Fruit fly (Drosophila melanogaster) whole organism, embryonic: ENCODE measurements around the gene zye.

Experiments used
- ATbp ChIP-seq: fragments of 200-800 bp; sonication (Bioruptor generic); optimal IDR thresholded peaks from 2 replicates; lab custom pipeline; 2017; ENCODE audit warnings: missing biosample characterization, mild to moderate bottlenecking, missing genetic modification characterization, missing genetic modification reagents
- C15 ChIP-seq: fragments of 200-800 bp; sonication (Bioruptor generic); IDR thresholded peaks from 3 replicates; pipeline ENCODE4 v1.3.6; 2022; ENCODE audit warnings: missing biosample characterization, missing genetic modification characterization
- CG10366 ChIP-seq: fragments of 200-800 bp; sonication (Bioruptor generic); IDR thresholded peaks from 2 replicates; pipeline ENCODE4 v1.3.6; 2022; ENCODE audit warnings: missing biosample characterization, missing genetic modification characterization
- CG10959 ChIP-seq: fragments of 200-800 bp; sonication (Bioruptor generic); IDR thresholded peaks from 2 replicates; pipeline ENCODE4 v1.3.6; 2022; ENCODE audit warnings: missing biosample characterization, missing genetic modification characterization
- CG12769 ChIP-seq: fragments of 200-800 bp; sonication (Bioruptor generic); optimal IDR thresholded peaks from 2 replicates; lab custom pipeline; 2019; ENCODE audit warnings: missing biosample characterization, mild to moderate bottlenecking, missing genetic modification characterization, moderate library complexity
- CG15514 ChIP-seq: fragments of 200-800 bp; sonication (Bioruptor generic); optimal IDR thresholded peaks from 3 replicates; lab custom pipeline; 2017; ENCODE audit warnings: missing biosample characterization, missing genetic modification characterization, mild to moderate bottlenecking, moderate library complexity, missing genetic modification reagents
- CG16815 ChIP-seq: fragments of 200-800 bp; sonication (Bioruptor generic); optimal IDR thresholded peaks from 3 replicates; lab custom pipeline; 2017; ENCODE audit warnings: missing biosample characterization, mild to moderate bottlenecking, missing genetic modification characterization
- CG17361 ChIP-seq: fragments of 200-800 bp; sonication (Bioruptor generic); IDR thresholded peaks from 3 replicates; pipeline ENCODE4 v1.3.6; 2022; ENCODE audit warnings: missing biosample characterization, missing genetic modification characterization
- CG17829 ChIP-seq: fragments of 200-800 bp; optimal IDR thresholded peaks from 2 replicates; lab custom pipeline; 2019; ENCODE audit warnings: missing biosample characterization, mild to moderate bottlenecking, missing genetic modification characterization, moderate library complexity
- CG1792 ChIP-seq: fragments of 200-800 bp; sonication (Bioruptor generic); optimal IDR thresholded peaks from 2 replicates; lab custom pipeline; 2016; ENCODE audit warnings: missing biosample characterization, missing genetic modification characterization
- CG18764 ChIP-seq: fragments of 200-800 bp; sonication (Bioruptor generic); optimal IDR thresholded peaks from 3 replicates; lab custom pipeline; 2016; ENCODE audit warnings: missing biosample characterization, missing genetic modification characterization
- CG34224 ChIP-seq: fragments of 200-800 bp; sonication (Bioruptor generic); IDR thresholded peaks from 3 replicates; pipeline ENCODE4 v1.3.6; 2022; ENCODE audit warnings: missing biosample characterization, missing genetic modification characterization; ENCODE audit not compliant: partially characterized antibody
- CG4424 ChIP-seq: fragments of 200-800 bp; sonication (Bioruptor generic); optimal IDR thresholded peaks from 3 replicates; lab custom pipeline; 2016; ENCODE audit warnings: missing biosample characterization, missing genetic modification characterization
- CG4617 ChIP-seq: fragments of 200-800 bp; sonication (Bioruptor generic); optimal IDR thresholded peaks from 3 replicates; lab custom pipeline; 2016; ENCODE audit warnings: missing biosample characterization, missing genetic modification characterization, borderline replicate concordance
- CG4707 ChIP-seq: fragments of 200-800 bp; sonication (Bioruptor generic); optimal IDR thresholded peaks from 2 replicates; lab custom pipeline; 2018; ENCODE audit warnings: missing biosample characterization, mild to moderate bottlenecking, missing genetic modification characterization, moderate library complexity
- D19B ChIP-seq: fragments of 200-800 bp; sonication (Bioruptor generic); optimal IDR thresholded peaks from 2 replicates; lab custom pipeline; 2017; ENCODE audit warnings: missing biosample characterization, mild to moderate bottlenecking, missing genetic modification characterization
- Doc2 ChIP-seq: fragments of 200-800 bp; sonication (Bioruptor generic); IDR thresholded peaks from 2 replicates; pipeline ENCODE4 v1.3.6; 2022; ENCODE audit warnings: missing biosample characterization, missing genetic modification characterization
- Dp ChIP-seq: fragments of 200-800 bp; sonication (Bioruptor generic); optimal IDR thresholded peaks from 2 replicates; lab custom pipeline; 2018; ENCODE audit warnings: missing biosample characterization, mild to moderate bottlenecking, missing genetic modification characterization, moderate library complexity
- Ets97D ChIP-seq: fragments of 200-800 bp; sonication (Bioruptor generic); optimal IDR thresholded peaks from 3 replicates; lab custom pipeline; 2016; ENCODE audit warnings: missing biosample characterization, missing genetic modification characterization
- HLH54F ChIP-seq: fragments of 200-800 bp; sonication (Bioruptor generic); optimal IDR thresholded peaks from 3 replicates; lab custom pipeline; 2016; ENCODE audit warnings: missing biosample characterization, missing genetic modification characterization
- HLHmδ ChIP-seq: fragments of 200-800 bp; sonication (Bioruptor generic); optimal IDR thresholded peaks from 2 replicates; lab custom pipeline; 2018; ENCODE audit warnings: missing biosample characterization, mild to moderate bottlenecking, missing genetic modification characterization, moderate library complexity
- Hr78 ChIP-seq, 2 experiments: fragments of 200-800 bp in 1 of 2; fragments of >200 bp in 1 of 2; sonication (Bioruptor generic) in 1 of 2; optimal IDR thresholded peaks; 2 replicates each; lab custom pipeline; 2017 to 2019; ENCODE audit warnings: missing biosample characterization in 2 of 2, missing genetic modification characterization in 2 of 2, mild to moderate bottlenecking in 1 of 2, moderate library complexity in 1 of 2
- Meics ChIP-seq: fragments of 200-800 bp; sonication (Bioruptor generic); optimal IDR thresholded peaks from 2 replicates; lab custom pipeline; 2017; ENCODE audit warnings: missing biosample characterization, mild to moderate bottlenecking, missing genetic modification characterization
- NFAT ChIP-seq: fragments of 200-800 bp; sonication (Bioruptor generic); IDR thresholded peaks from 2 replicates; pipeline ENCODE4 v1.3.6; 2022; ENCODE audit warnings: missing biosample characterization, missing genetic modification characterization
- Nf-YA ChIP-seq: fragments of 200-800 bp; sonication (Bioruptor generic); IDR thresholded peaks from 2 replicates; pipeline ENCODE4 v1.3.6; 2022; ENCODE audit warnings: missing biosample characterization, missing genetic modification characterization
- Opbp ChIP-seq: fragments of 200-800 bp; sonication (Bioruptor generic); IDR thresholded peaks from 3 replicates; pipeline ENCODE4 v1.3.6; 2022; ENCODE audit warnings: missing biosample characterization, missing genetic modification characterization; ENCODE audit not compliant: partially characterized antibody
- Optix ChIP-seq: fragments of 200-800 bp; sonication (Bioruptor generic); IDR thresholded peaks from 3 replicates; pipeline ENCODE4 v1.3.6; 2022; ENCODE audit warnings: missing biosample characterization, missing genetic modification characterization
- Pdp1 ChIP-seq, 2 experiments: fragments of 200-800 bp; sonication (Bioruptor generic); optimal IDR thresholded peaks; 3 replicates each; lab custom pipeline; 2016; ENCODE audit warnings: missing biosample characterization in 2 of 2, missing genetic modification characterization in 2 of 2, mild to moderate bottlenecking in 1 of 2, moderate library complexity in 1 of 2
- Xrp1 ChIP-seq: fragments of 200-800 bp; sonication (Bioruptor generic); IDR thresholded peaks from 2 replicates; pipeline ENCODE4 v1.3.6; 2022; ENCODE audit warnings: missing biosample characterization, missing genetic modification characterization
- bowl ChIP-seq: fragments of 200-800 bp; sonication (Bioruptor generic); IDR thresholded peaks from 2 replicates; pipeline ENCODE4 v1.3.6; 2022; ENCODE audit warnings: missing biosample characterization, missing genetic modification characterization
- caup ChIP-seq: fragments of 200-800 bp; sonication (Bioruptor generic); optimal IDR thresholded peaks from 3 replicates; lab custom pipeline; 2017; ENCODE audit warnings: missing biosample characterization, mild to moderate bottlenecking, missing genetic modification characterization, moderate library complexity; ENCODE audit not compliant: severe bottlenecking
- chn ChIP-seq: fragments of 200-800 bp; sonication (Bioruptor generic); optimal IDR thresholded peaks from 2 replicates; lab custom pipeline; 2016; ENCODE audit warnings: missing biosample characterization, missing genetic modification characterization
- corto ChIP-seq: fragments of 200-800 bp; sonication (Bioruptor generic); optimal IDR thresholded peaks from 2 replicates; lab custom pipeline; 2016; ENCODE audit warnings: missing biosample characterization, mild to moderate bottlenecking, missing genetic modification characterization, moderate library complexity
- cwo ChIP-seq: fragments of 200-800 bp; sonication (Bioruptor generic); optimal IDR thresholded peaks from 3 replicates; lab custom pipeline; 2017; ENCODE audit warnings: missing biosample characterization, missing genetic modification characterization, mild to moderate bottlenecking, moderate library complexity, missing genetic modification reagents
- disco-r ChIP-seq: fragments of 200-800 bp; sonication (Bioruptor generic); optimal IDR thresholded peaks from 2 replicates; lab custom pipeline; 2016; ENCODE audit warnings: missing biosample characterization, missing genetic modification characterization
- dysf ChIP-seq: fragments of 200-800 bp; sonication (Bioruptor generic); IDR thresholded peaks from 3 replicates; pipeline ENCODE4 v1.3.6; 2022; ENCODE audit warnings: missing biosample characterization, missing genetic modification characterization
- eve ChIP-seq, 2 experiments: fragments of >200 bp; optimal IDR thresholded peaks; 2 replicates each; lab custom pipeline; 2017; ENCODE audit warnings: missing biosample characterization in 2 of 2, missing genetic modification characterization in 2 of 2
- eyg ChIP-seq: fragments of 200-800 bp; sonication (Bioruptor generic); optimal IDR thresholded peaks from 3 replicates; lab custom pipeline; 2016; ENCODE audit warnings: missing biosample characterization, missing genetic modification characterization
- ftz-f1 ChIP-seq: fragments of 200-800 bp; sonication (Bioruptor generic); optimal IDR thresholded peaks from 2 replicates; lab custom pipeline; 2016; ENCODE audit warnings: missing biosample characterization, missing genetic modification characterization
- hbn ChIP-seq: fragments of 200-800 bp; sonication (Bioruptor generic); IDR thresholded peaks from 2 replicates; pipeline ENCODE4 v1.3.6; 2022; ENCODE audit warnings: missing biosample characterization, missing genetic modification characterization; ENCODE audit not compliant: partially characterized antibody
- hkb ChIP-seq, 2 experiments: fragments of 200-800 bp in 1 of 2; fragments of >200 bp in 1 of 2; sonication (Bioruptor generic) in 1 of 2; IDR thresholded peaks in 1 of 2; optimal IDR thresholded peaks in 1 of 2; 2 replicates each; pipeline versions ENCODE4 v1.3.6 to Lab custom; 2017 to 2022; ENCODE audit warnings: missing biosample characterization in 1 of 2, missing genetic modification characterization in 1 of 2
- luna ChIP-seq: fragments of 200-800 bp; sonication (Bioruptor generic); optimal IDR thresholded peaks from 2 replicates; lab custom pipeline; 2016; ENCODE audit warnings: missing biosample characterization, missing genetic modification characterization
- otp ChIP-seq: fragments of 200-800 bp; sonication (Bioruptor generic); IDR thresholded peaks from 3 replicates; pipeline ENCODE4, ENCODE4 v1.3.6; 2022; ENCODE audit warnings: missing biosample characterization, missing genetic modification characterization
- pros ChIP-seq: fragments of 200-800 bp; sonication (Bioruptor generic); optimal IDR thresholded peaks from 3 replicates; lab custom pipeline; 2019; ENCODE audit warnings: missing biosample characterization, mild to moderate bottlenecking, missing genetic modification characterization, moderate library complexity
- shn ChIP-seq: fragments of 200-800 bp; sonication (Bioruptor generic); optimal IDR thresholded peaks from 3 replicates; lab custom pipeline; 2016; ENCODE audit warnings: missing biosample characterization, missing genetic modification characterization
- stc ChIP-seq: fragments of 200-800 bp; sonication (Bioruptor generic); IDR thresholded peaks from 2 replicates; pipeline ENCODE4 v1.3.6; 2022; ENCODE audit warnings: missing biosample characterization, missing genetic modification characterization
- tin ChIP-seq: fragments of 200-800 bp; sonication (Bioruptor generic); optimal IDR thresholded peaks from 3 replicates; lab custom pipeline; 2016; ENCODE audit warnings: missing biosample characterization, missing genetic modification characterization
- unc-4 ChIP-seq: fragments of 200-800 bp; sonication (Bioruptor generic); IDR thresholded peaks from 2 replicates; pipeline ENCODE4 v1.3.6; 2022; ENCODE audit warnings: missing biosample characterization, missing genetic modification characterization; ENCODE audit not compliant: partially characterized antibody
- vfl ChIP-seq: fragments of 200-800 bp; sonication (Bioruptor generic); optimal IDR thresholded peaks from 2 replicates; lab custom pipeline; 2016; ENCODE audit warnings: missing biosample characterization, missing genetic modification characterization
- zen ChIP-seq: fragments of 200-800 bp; sonication (Bioruptor generic); optimal IDR thresholded peaks from 3 replicates; lab custom pipeline; 2018; ENCODE audit warnings: missing biosample characterization, mild to moderate bottlenecking, missing genetic modification characterization, moderate library complexity

Gene zye

dm6 chr3L:20397770-20398169 is 15.6 kb upstream of the zye start (continued):
- 0 out of 3 replicates have a peak, but pooled peaks have one; percentile 30 for TF ChIP-seq CG34224
- TF ChIP-seq corto (GFP tag; lab: Kevin White, UChicago), result no peak
- TF ChIP-seq bowl, result no peak
- no peak for TF ChIP-seq HLH54F (GFP tag; lab: Kevin White, UChicago)
- TF ChIP-seq stc (GFP tag; lab: Robert Waterston, UW), result peak; percentile 15; the same call in 1 of the 2 replicates
- no peak for TF ChIP-seq CG4707
- TF ChIP-seq caup (GFP tag; lab: Kevin White, UChicago), result no peak
- 0 out of 2 replicates have a peak, but pooled peaks have one; percentile 29 for TF ChIP-seq hbn (GFP tag; lab: Robert Waterston, UW)
- TF ChIP-seq CG16815 (GFP tag; lab: Kevin White, UChicago), result no peak
- no peak for TF ChIP-seq NFAT
- no peak for TF ChIP-seq CG18764 (GFP tag; lab: Kevin White, UChicago)
- TF ChIP-seq Pdp1 (GFP tag; optimal IDR thresholded peaks at IDR 0.05; lab: Kevin White, UChicago), result no peak
- TF ChIP-seq zen (tag; lab: Kevin White, UChicago), result no peak
- TF ChIP-seq CG4424 (GFP tag; lab: Kevin White, UChicago), result no peak
- no peak for TF ChIP-seq hkb (optimal IDR thresholded peaks at IDR 0.05; lab: Kevin White, UChicago)
- 0 out of 2 replicates have a peak, but pooled peaks have one; percentile 18 for TF ChIP-seq hkb (GFP tag; IDR thresholded peaks at IDR 0.05; lab: Robert Waterston, UW)
- no peak for TF ChIP-seq tin (GFP tag; lab: Kevin White, UChicago)
- TF ChIP-seq Meics (GFP tag; lab: Kevin White, UChicago), result peak; percentile 54
- no peak for TF ChIP-seq CG10366
- no peak for TF ChIP-seq CG17829 (tag; lab: Kevin White, UChicago)
- TF ChIP-seq CG17361 (GFP tag; lab: Robert Waterston, UW), result no peak
- no peak for TF ChIP-seq eve (GFP tag; optimal IDR thresholded peaks at IDR 0.05; lab: Kevin White, UChicago)
- no peak for TF ChIP-seq C15 (GFP tag; lab: Robert Waterston, UW)
- TF ChIP-seq CG1792, result no peak
- TF ChIP-seq dysf, result no peak
- peak; percentile 17 for TF ChIP-seq pros (GFP tag; lab: Kevin White, UChicago)
- no peak for TF ChIP-seq ATbp (GFP tag; lab: Kevin White, UChicago)
- TF ChIP-seq Xrp1 (GFP tag; lab: Robert Waterston, UW), result no peak
- TF ChIP-seq D19B (GFP tag; lab: Kevin White, UChicago), result no peak
- TF ChIP-seq Nf-YA (GFP tag; lab: Robert Waterston, UW), result peak; percentile 21; the same call in 1 of the 2 replicates
- no peak for TF ChIP-seq Dp (GFP tag; lab: Kevin White, UChicago)
- TF ChIP-seq CG4617 (GFP tag; lab: Kevin White, UChicago), result no peak
- TF ChIP-seq luna, result no peak
- TF ChIP-seq Hr78 (GFP tag; optimal IDR thresholded peaks at IDR 0.05; lab: Kevin White, UChicago), result no peak
- no peak for TF ChIP-seq vfl (GFP tag; lab: Kevin White, UChicago)
- 0 out of 3 replicates have a peak, but pooled peaks have one; percentile 22 for TF ChIP-seq Opbp (GFP tag; lab: Robert Waterston, UW)
- no peak for TF ChIP-seq chn (GFP tag; lab: Kevin White, UChicago)
- TF ChIP-seq Optix (GFP tag; lab: Robert Waterston, UW), result no peak
- TF ChIP-seq otp (GFP tag; lab: Robert Waterston, UW), result no peak
- no peak for TF ChIP-seq cwo (GFP tag; lab: Kevin White, UChicago)
- no peak for TF ChIP-seq shn (GFP tag; lab: Kevin White, UChicago)
- no peak for TF ChIP-seq CG10959 (GFP tag; lab: Robert Waterston, UW)
- no peak for TF ChIP-seq ftz-f1 (GFP tag; lab: Kevin White, UChicago)
- no peak for TF ChIP-seq CG12769 (tag; lab: Kevin White, UChicago)
- TF ChIP-seq unc-4, result peak; percentile 35; the same call in 1 of the 2 replicates
- no peak for TF ChIP-seq CG15514 (GFP tag; lab: Kevin White, UChicago)
- TF ChIP-seq eyg (GFP tag; lab: Kevin White, UChicago), result no peak
- no peak for TF ChIP-seq Ets97D (GFP tag; lab: Kevin White, UChicago)
- no peak for TF ChIP-seq Doc2 (GFP tag; lab: Robert Waterston, UW)
- no peak for TF ChIP-seq disco-r (GFP tag; lab: Kevin White, UChicago)
- no peak for TF ChIP-seq HLHmδ (GFP tag; lab: Kevin White, UChicago)
